Worm (Caenorhabditis elegans) whole organism, L3 larva: Measurements from ENCODE around the gene fbxa-197.

Experiments
- R02D3.7 ChIP-seq: fragments of 150-350 bp; optimal IDR thresholded peaks from 2 replicates; lab custom pipeline; 2014; ENCODE audit warnings: missing biosample characterization, missing genetic modification characterization
- ZK546.5 ChIP-seq: sonication (generic microtip); optimal IDR thresholded peaks from 2 replicates; lab custom pipeline; 2017; ENCODE audit warnings: missing biosample characterization, missing genetic modification characterization
- aly-2 ChIP-seq: fragments of 150-350 bp; optimal IDR thresholded peaks from 2 replicates; lab custom pipeline; 2014; ENCODE audit warnings: missing biosample characterization, missing genetic modification characterization
- ceh-16 ChIP-seq: sonication (generic microtip); optimal IDR thresholded peaks from 2 replicates; lab custom pipeline; 2017; ENCODE audit warnings: missing biosample characterization, missing genetic modification characterization
- ceh-28 ChIP-seq: fragments of 150-350 bp; optimal IDR thresholded peaks from 2 replicates; lab custom pipeline; 2014; ENCODE audit warnings: missing biosample characterization, missing genetic modification reagents, missing genetic modification characterization
- ceh-9 ChIP-seq: sonication (generic microtip); optimal IDR thresholded peaks from 2 replicates; lab custom pipeline; 2018; ENCODE audit warnings: missing biosample characterization, missing genetic modification characterization
- daf-12 ChIP-seq: fragments of 150-350 bp; optimal IDR thresholded peaks from 2 replicates; lab custom pipeline; 2014; ENCODE audit warnings: missing biosample characterization, missing genetic modification reagents, missing genetic modification characterization
- egl-27 ChIP-seq: sonication (generic microtip); optimal IDR thresholded peaks from 4 replicates; lab custom pipeline; 2017; ENCODE audit warnings: missing biosample characterization, missing genetic modification reagents, missing genetic modification characterization
- egl-5 ChIP-seq: fragments of 150-350 bp; optimal IDR thresholded peaks from 2 replicates; lab custom pipeline; 2017; ENCODE audit warnings: missing biosample characterization, missing genetic modification reagents, missing genetic modification characterization, inconsistent platforms
- elt-1 ChIP-seq: fragments of 150-350 bp; optimal IDR thresholded peaks from 2 replicates; lab custom pipeline; 2014; ENCODE audit warnings: missing biosample characterization, missing genetic modification characterization
- elt-3 ChIP-seq, 3 experiments: fragments of 150-350 bp in 1 of 3; sonication (generic microtip) in 2 of 3; optimal IDR thresholded peaks; 2 replicates in 2 of 3; 4 replicates in 1 of 3; lab custom pipeline; 2014 to 2017; ENCODE audit warnings: missing biosample characterization in 3 of 3, missing genetic modification characterization in 3 of 3
- eor-1 ChIP-seq, 2 experiments: fragments of 150-350 bp; optimal IDR thresholded peaks; 2 replicates each; lab custom pipeline; 2014 to 2018; ENCODE audit warnings: missing biosample characterization in 2 of 2, missing genetic modification characterization in 2 of 2
- fkh-10 ChIP-seq: sonication (generic microtip); optimal IDR thresholded peaks from 2 replicates; lab custom pipeline; 2017; ENCODE audit warnings: missing biosample characterization, missing genetic modification reagents, missing genetic modification characterization
- fkh-2 ChIP-seq: fragments of 150-350 bp; optimal IDR thresholded peaks from 2 replicates; lab custom pipeline; 2014; ENCODE audit warnings: missing biosample characterization, missing genetic modification reagents, missing genetic modification characterization
- fos-1 ChIP-seq: fragments of 150-350 bp; optimal IDR thresholded peaks from 2 replicates; lab custom pipeline; 2014; ENCODE audit warnings: missing biosample characterization, missing genetic modification characterization
- hmg-11 ChIP-seq: sonication (generic microtip); optimal IDR thresholded peaks from 2 replicates; lab custom pipeline; 2016; ENCODE audit warnings: missing genetic modification characterization, missing compliant biosample characterization
- jun-1 ChIP-seq: fragments of 150-350 bp; optimal IDR thresholded peaks from 2 replicates; lab custom pipeline; 2014; ENCODE audit warnings: missing biosample characterization, missing genetic modification reagents, missing genetic modification characterization
- lin-15B ChIP-seq: fragments of 150-350 bp; optimal IDR thresholded peaks from 2 replicates; lab custom pipeline; 2014; ENCODE audit warnings: missing biosample characterization, missing genetic modification characterization
- lin-39 ChIP-seq: fragments of 150-350 bp; optimal IDR thresholded peaks from 2 replicates; lab custom pipeline; 2018; ENCODE audit warnings: missing biosample characterization, missing genetic modification reagents, missing genetic modification characterization
- lsy-12 ChIP-seq: sonication (generic microtip); optimal IDR thresholded peaks from 2 replicates; lab custom pipeline; 2016; ENCODE audit warnings: mild to moderate bottlenecking, missing genetic modification characterization, missing compliant biosample characterization
- mdl-1 ChIP-seq: fragments of 150-350 bp; optimal IDR thresholded peaks from 2 replicates; lab custom pipeline; 2014; ENCODE audit warnings: missing biosample characterization, missing genetic modification characterization
- mml-1 ChIP-seq: fragments of 150-350 bp; sonication (generic microtip); optimal IDR thresholded peaks from 3 replicates; lab custom pipeline; 2014; ENCODE audit warnings: missing biosample characterization, missing genetic modification characterization
- nfya-1 ChIP-seq: sonication (generic microtip); optimal IDR thresholded peaks from 2 replicates; lab custom pipeline; 2017; ENCODE audit warnings: missing genetic modification characterization, mild to moderate bottlenecking, missing compliant biosample characterization, antibody characterized with exemption, moderate library complexity; ENCODE audit not compliant: insufficient read depth
- nhr-11 ChIP-seq: fragments of 150-350 bp; optimal IDR thresholded peaks from 2 replicates; lab custom pipeline; 2014; ENCODE audit warnings: missing biosample characterization, missing genetic modification characterization
- nhr-12 ChIP-seq: fragments of 150-350 bp; optimal IDR thresholded peaks from 2 replicates; lab custom pipeline; 2014; ENCODE audit warnings: missing biosample characterization, missing genetic modification characterization
- nhr-23 ChIP-seq: fragments of 150-350 bp; optimal IDR thresholded peaks from 2 replicates; lab custom pipeline; 2014; ENCODE audit warnings: missing biosample characterization, missing genetic modification reagents, missing genetic modification characterization
- nhr-237 ChIP-seq: fragments of 150-350 bp; optimal IDR thresholded peaks from 2 replicates; lab custom pipeline; 2014; ENCODE audit warnings: missing biosample characterization, missing genetic modification characterization
- nhr-25 ChIP-seq: sonication (generic microtip); optimal IDR thresholded peaks from 2 replicates; lab custom pipeline; 2017; ENCODE audit warnings: missing biosample characterization, missing genetic modification characterization
- nhr-67 ChIP-seq: fragments of 150-350 bp; optimal IDR thresholded peaks from 2 replicates; lab custom pipeline; 2014; ENCODE audit warnings: missing biosample characterization, missing genetic modification characterization
- nhr-77 ChIP-seq: fragments of 150-350 bp; optimal IDR thresholded peaks from 2 replicates; lab custom pipeline; 2014; ENCODE audit warnings: missing biosample characterization, missing genetic modification characterization
- pha-4 ChIP-seq: fragments of 150-350 bp; optimal IDR thresholded peaks from 2 replicates; lab custom pipeline; 2014; ENCODE audit warnings: missing biosample characterization, missing genetic modification reagents, missing genetic modification characterization
- snpc-4 ChIP-seq: fragments of 150-350 bp; optimal IDR thresholded peaks from 2 replicates; lab custom pipeline; 2014; ENCODE audit warnings: missing biosample characterization, missing genetic modification characterization
- tbx-2 ChIP-seq: sonication (generic microtip); optimal IDR thresholded peaks from 2 replicates; lab custom pipeline; 2016; ENCODE audit warnings: mild to moderate bottlenecking, missing genetic modification characterization, missing compliant biosample characterization
- unc-39 ChIP-seq: sonication (generic microtip); optimal IDR thresholded peaks from 4 replicates; lab custom pipeline; 2017; ENCODE audit warnings: missing biosample characterization, missing genetic modification characterization
- unc-62 ChIP-seq: fragments of 150-350 bp; sonication (generic microtip); optimal IDR thresholded peaks from 4 replicates; lab custom pipeline; 2014; ENCODE audit warnings: missing biosample characterization, missing genetic modification reagents, missing genetic modification characterization
- zag-1 ChIP-seq: fragments of 150-350 bp; optimal IDR thresholded peaks from 2 replicates; lab custom pipeline; 2014; ENCODE audit warnings: missing biosample characterization, missing genetic modification characterization
- ztf-11 ChIP-seq: fragments of 150-350 bp; optimal IDR thresholded peaks from 2 replicates; lab custom pipeline; 2014; ENCODE audit warnings: missing biosample characterization, missing genetic modification characterization
- ztf-4 ChIP-seq: fragments of 150-350 bp; optimal IDR thresholded peaks from 2 replicates; lab custom pipeline; 2014; ENCODE audit warnings: missing biosample characterization, missing genetic modification characterization

The fbxa-197 gene

DNA sequence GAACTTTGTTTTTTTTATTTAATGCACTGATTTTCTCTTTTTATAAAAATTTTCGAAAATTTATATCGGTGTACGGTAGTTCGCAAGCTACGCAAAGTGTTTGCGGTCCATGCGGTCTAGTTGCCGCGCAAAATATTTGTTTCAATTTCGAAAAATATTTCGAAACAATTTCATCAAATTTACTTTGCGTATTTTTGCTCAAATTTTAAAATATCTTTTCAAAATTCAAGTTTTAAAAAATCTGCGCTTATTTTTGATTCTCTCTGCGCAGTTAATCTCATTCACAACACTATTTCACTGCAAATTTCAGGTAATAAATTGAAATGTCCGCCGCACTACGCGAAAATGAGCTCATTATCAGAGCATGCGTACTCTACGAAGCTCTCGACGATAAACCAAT lies at the start of gene fbxa-197:
fbxa-197 (plus strand) TSS at position 301 of the 400 bp plus-strand sequence.
- TF ChIP-seq hmg-11 (tag; lab: Kevin White, UChicago) (no peak), lsy-12 (no peak), nhr-67 (tag; lab: Kevin White, UChicago) (no peak), elt-1 (tag; lab: Kevin White, UChicago) (no peak), nhr-23 (no peak), nhr-12 (tag; lab: Kevin White, UChicago) (no peak), ceh-16 (tag; lab: Kevin White, UChicago) (no peak), nhr-25 (no peak), nfya-1 (tag; lab: Kevin White, UChicago) (no peak), ZK546.5 (tag; lab: Kevin White, UChicago) (no peak), eor-1 (tag; optimal IDR thresholded peaks at IDR 0.05; lab: Kevin White, UChicago) (no peak), lin-39 (tag; lab: Kevin White, UChicago) (no peak), R02D3.7 (tag; lab: Kevin White, UChicago) (no peak), ztf-4 (tag; lab: Kevin White, UChicago) (no peak), jun-1 (tag; lab: Kevin White, UChicago) (no peak), nhr-11 (tag; lab: Kevin White, UChicago) (no peak), unc-39 (tag; lab: Kevin White, UChicago) (no peak), mdl-1 (tag; lab: Kevin White, UChicago) (no peak), elt-3 (tag; optimal IDR thresholded peaks at IDR 0.05; lab: Kevin White, UChicago) (no peak)

DNA sequence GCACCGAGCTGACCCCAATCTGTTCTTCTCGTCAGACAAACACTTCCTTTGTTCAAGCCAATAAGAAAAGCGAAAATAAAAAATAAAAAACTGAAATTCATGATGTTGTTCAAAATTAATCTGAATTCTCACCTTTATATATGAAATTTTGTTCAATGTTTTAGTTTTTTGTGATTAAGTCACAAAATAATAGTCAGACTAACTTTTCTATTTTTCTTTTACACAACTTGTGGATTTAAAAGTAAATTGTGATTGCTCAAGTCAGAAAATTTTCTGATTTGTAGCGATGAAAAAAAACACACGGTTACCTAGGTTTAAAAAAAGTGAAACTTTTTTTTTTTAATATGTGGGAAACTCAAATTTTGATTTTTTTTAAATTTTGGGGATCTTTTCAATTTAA lies 49.7 kb upstream of the fbxa-197 start, which contains the start of gene abf-3:
abf-3 (minus strand) TSS at position 101 of the 400 bp plus-strand sequence.
- TF ChIP-seq zag-1 (tag; lab: Kevin White, UChicago) = no peak
- TF ChIP-seq lsy-12 = no peak
- TF ChIP-seq ceh-28 (tag; lab: Kevin White, UChicago) = no peak
- no peak for TF ChIP-seq tbx-2 (tag; lab: Kevin White, UChicago)
- no peak for TF ChIP-seq fkh-2 (tag; lab: Kevin White, UChicago)
- no peak for TF ChIP-seq mml-1 (tag; lab: Kevin White, UChicago)
- no peak for TF ChIP-seq ceh-16 (tag; lab: Kevin White, UChicago)
- no peak for TF ChIP-seq ztf-11
- TF ChIP-seq nhr-77 (tag; lab: Kevin White, UChicago) = no peak
- no peak for TF ChIP-seq lin-15B (tag; lab: Kevin White, UChicago)
- TF ChIP-seq unc-62 (GFP tag; lab: Kevin White, UChicago) = no peak
- TF ChIP-seq nhr-67 (tag; lab: Kevin White, UChicago) = no peak
- no peak for TF ChIP-seq daf-12 (tag; lab: Kevin White, UChicago)
- no peak for TF ChIP-seq hmg-11 (tag; lab: Kevin White, UChicago)
- no peak for TF ChIP-seq aly-2 (tag; lab: Kevin White, UChicago)

DNA sequence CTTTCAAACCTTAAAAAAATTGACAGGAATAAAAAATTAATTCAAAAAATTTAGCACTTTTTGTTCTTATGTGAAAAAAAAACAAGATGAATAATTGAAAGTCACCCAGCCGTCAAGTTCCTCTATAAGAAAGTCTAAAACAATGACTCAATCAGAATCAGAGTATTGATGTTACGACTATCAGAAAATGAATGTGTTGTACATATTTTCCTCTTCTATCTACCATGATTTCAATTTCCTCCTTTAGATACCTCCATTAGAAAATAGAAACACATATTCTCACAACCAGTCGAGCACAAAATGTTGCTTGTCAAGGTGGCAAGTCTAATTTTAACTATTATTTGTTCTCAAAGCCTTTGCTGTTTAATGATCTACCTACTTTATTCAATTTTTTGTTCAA lies 47.5 kb upstream of the fbxa-197 start, which contains the start of gene srbc-48:
srbc-48 (plus strand) TSS at position 301 of the 400 bp plus-strand sequence.
- TF ChIP-seq daf-12 (tag; lab: Kevin White, UChicago) (no peak), mdl-1 (tag; lab: Kevin White, UChicago) (no peak), ZK546.5 (tag; lab: Kevin White, UChicago) (no peak), nhr-237 (tag; lab: Kevin White, UChicago) (no peak), eor-1 (tag; optimal IDR thresholded peaks at IDR 0.05; lab: Kevin White, UChicago) (no peak), nhr-25 (no peak), lsy-12 (no peak), unc-39 (tag; lab: Kevin White, UChicago) (no peak)

DNA sequence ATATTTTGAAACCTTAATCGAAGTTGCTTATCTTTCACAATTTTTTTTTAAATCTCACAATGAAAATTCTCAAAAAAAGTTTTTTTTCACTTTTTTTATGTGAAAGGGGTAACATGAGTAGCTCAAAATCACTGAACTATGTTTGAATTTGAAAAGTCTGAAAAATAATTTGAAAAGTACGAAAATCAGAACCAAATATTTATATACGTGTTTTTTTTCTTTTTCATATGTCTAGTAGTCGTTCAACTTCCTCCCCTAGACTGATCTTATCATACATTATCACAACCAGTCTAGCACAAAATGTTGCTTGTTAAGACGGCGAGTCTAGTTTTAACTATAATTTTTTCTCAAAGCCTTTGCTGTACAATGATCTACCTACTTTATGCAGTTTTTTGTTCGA lies 46.1 kb upstream of the fbxa-197 start, which contains the start of gene srbc-49:
srbc-49 (plus strand) TSS at position 301 of the 400 bp plus-strand sequence.
- TF ChIP-seq ZK546.5 (tag; lab: Kevin White, UChicago) (no peak), nhr-23 (no peak), lsy-12 (no peak), jun-1 (tag; lab: Kevin White, UChicago) (no peak), aly-2 (tag; lab: Kevin White, UChicago) (no peak), fkh-10 (GFP tag; lab: Kevin White, UChicago) (no peak), R02D3.7 (tag; lab: Kevin White, UChicago) (no peak), ceh-16 (tag; lab: Kevin White, UChicago) (no peak), nhr-11 (tag; lab: Kevin White, UChicago) (no peak), unc-62 (GFP tag; lab: Kevin White, UChicago) (no peak), nhr-25 (no peak)

DNA sequence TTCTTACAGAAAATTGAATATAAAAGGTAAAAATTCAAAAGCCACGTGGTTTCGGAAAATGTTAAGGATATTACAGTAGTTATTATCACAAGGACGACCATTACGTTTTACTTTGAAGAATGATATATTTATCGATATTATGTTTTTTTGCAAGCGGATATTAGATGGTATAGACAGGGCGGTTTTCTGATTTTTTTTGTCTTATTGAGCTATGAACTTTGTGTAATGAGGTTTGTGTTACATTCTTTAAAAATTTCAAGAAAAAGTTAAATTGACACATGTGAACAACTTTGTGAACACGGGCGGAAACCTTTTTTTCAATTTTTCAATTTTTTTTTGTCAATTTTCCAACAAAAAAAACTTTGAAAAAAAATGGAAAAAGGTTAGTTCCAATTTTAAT lies 42.6 kb upstream of the fbxa-197 start, which contains the start of gene srbc-50:
srbc-50 (minus strand) TSS at position 101 of the 400 bp plus-strand sequence.
- TF ChIP-seq snpc-4 (no peak), nhr-237 (tag; lab: Kevin White, UChicago) (no peak), hmg-11 (tag; lab: Kevin White, UChicago) (no peak), egl-27 (tag; lab: Kevin White, UChicago) (no peak), fos-1 (tag; lab: Kevin White, UChicago) (no peak), ceh-16 (tag; lab: Kevin White, UChicago) (no peak), nhr-77 (tag; lab: Kevin White, UChicago) (no peak), eor-1 (tag; optimal IDR thresholded peaks at IDR 0.05; lab: Kevin White, UChicago) (no peak), ceh-9 (tag; lab: Kevin White, UChicago) (no peak), pha-4 (no peak), aly-2 (tag; lab: Kevin White, UChicago) (no peak), unc-39 (tag; lab: Kevin White, UChicago) (no peak), mdl-1 (tag; lab: Kevin White, UChicago) (no peak), nhr-67 (tag; lab: Kevin White, UChicago) (no peak), lsy-12 (no peak), egl-5 (no peak), nhr-25 (no peak)
